Worm (Caenorhabditis elegans) whole organism, L4 larva: ENCODE measurements around the gene vps-53.
A peak's percentile ranks its signal among the peaks of the same experiment; 100 is the strongest.

ENCODE experiments used
- F10B5.3 ChIP-seq: sonication (generic microtip); optimal IDR thresholded peaks from 2 replicates; lab custom pipeline; 2016; ENCODE audit warnings: mild to moderate bottlenecking, missing genetic modification characterization, missing compliant biosample characterization
- F37D6.2 ChIP-seq: sonication (generic microtip); optimal IDR thresholded peaks from 2 replicates; lab custom pipeline; 2016; ENCODE audit warnings: mild to moderate bottlenecking, missing genetic modification characterization, missing compliant biosample characterization
- T20F7.1 ChIP-seq: fragments of 200-800 bp; sonication (Bioruptor generic); optimal IDR thresholded peaks from 2 replicates; lab custom pipeline; 2018; ENCODE audit warnings: mild to moderate bottlenecking, missing genetic modification characterization, missing compliant biosample characterization
- Y5F2A.4 ChIP-seq: fragments of 200-800 bp; sonication (Bioruptor generic); optimal IDR thresholded peaks from 2 replicates; lab custom pipeline; 2018; ENCODE audit warnings: mild to moderate bottlenecking, missing genetic modification characterization, missing compliant biosample characterization
- ZK337.2 ChIP-seq: fragments of 200-800 bp; sonication (Bioruptor generic); IDR thresholded peaks from 2 replicates; pipeline ENCODE4 v1.3.6; 2022; ENCODE audit warnings: missing genetic modification reagents, missing genetic modification characterization, missing compliant biosample characterization
- ZK546.5 ChIP-seq, 2 experiments: sonication (generic microtip); optimal IDR thresholded peaks; 2 replicates each; lab custom pipeline; 2017; ENCODE audit warnings: missing biosample characterization in 2 of 2, missing genetic modification characterization in 2 of 2
- aly-2 ChIP-seq: sonication (generic microtip); optimal IDR thresholded peaks from 2 replicates; lab custom pipeline; 2018; ENCODE audit warnings: missing biosample characterization, missing genetic modification characterization
- arid-1 ChIP-seq: fragments of 200-800 bp; sonication (Bioruptor generic); conservative IDR thresholded peaks from 2 replicates; pipeline ENCODE4 v1.3.6; 2022; ENCODE audit warnings: missing genetic modification reagents, missing genetic modification characterization, missing compliant biosample characterization
- attf-4 ChIP-seq: sonication (generic microtip); optimal IDR thresholded peaks from 3 replicates; lab custom pipeline; 2017; ENCODE audit warnings: missing biosample characterization, missing genetic modification characterization
- ceh-20 ChIP-seq: fragments of 200-800 bp; sonication (Bioruptor generic); IDR thresholded peaks from 2 replicates; pipeline ENCODE4 v1.3.6; 2022; ENCODE audit warnings: missing genetic modification reagents, missing genetic modification characterization, missing compliant biosample characterization
- ceh-44 ChIP-seq: fragments of 200-800 bp; sonication (Bioruptor generic); IDR thresholded peaks from 2 replicates; pipeline ENCODE4 v1.3.6; 2022; ENCODE audit warnings: missing genetic modification reagents, missing genetic modification characterization, missing compliant biosample characterization
- ces-1 ChIP-seq: fragments of 150-350 bp; sonication (generic microtip); optimal IDR thresholded peaks from 4 replicates; lab custom pipeline; 2014; ENCODE audit warnings: missing biosample characterization, missing genetic modification reagents, missing genetic modification characterization
- daf-16 ChIP-seq, 3 experiments: sonication (generic microtip); optimal IDR thresholded peaks; 2 replicates each; lab custom pipeline; 2016 to 2017; ENCODE audit warnings: missing genetic modification characterization in 3 of 3, missing genetic modification reagents in 3 of 3, mild to moderate bottlenecking in 2 of 3, missing compliant biosample characterization in 2 of 3, missing biosample characterization in 1 of 3, moderate library complexity in 1 of 3
- dmd-6 ChIP-seq: fragments of 200-800 bp; sonication (Bioruptor generic); IDR thresholded peaks from 2 replicates; pipeline ENCODE4 v1.3.6; 2022; ENCODE audit warnings: missing genetic modification reagents, missing genetic modification characterization, missing compliant biosample characterization
- duxl-1 ChIP-seq: sonication (generic microtip); optimal IDR thresholded peaks from 2 replicates; lab custom pipeline; 2016; ENCODE audit warnings: mild to moderate bottlenecking, missing genetic modification characterization, moderate library complexity, missing compliant biosample characterization; ENCODE audit not compliant: poor library complexity
- dve-1 ChIP-seq: sonication (generic microtip); optimal IDR thresholded peaks from 2 replicates; lab custom pipeline; 2017; ENCODE audit warnings: antibody characterized with exemption, mild to moderate bottlenecking, missing genetic modification characterization, missing compliant biosample characterization; ENCODE audit not compliant: insufficient read depth
- egl-27 ChIP-seq: sonication (generic microtip); optimal IDR thresholded peaks from 3 replicates; lab custom pipeline; 2017; ENCODE audit warnings: missing biosample characterization, missing genetic modification reagents, missing genetic modification characterization
- egl-43 ChIP-seq: fragments of 200-800 bp; sonication (Bioruptor generic); IDR thresholded peaks from 2 replicates; pipeline ENCODE4 v1.3.6; 2022; ENCODE audit warnings: missing genetic modification reagents, missing genetic modification characterization, missing compliant biosample characterization
- gei-8 ChIP-seq: fragments of 200-800 bp; sonication (Bioruptor generic); optimal IDR thresholded peaks from 2 replicates; lab custom pipeline; 2018; ENCODE audit warnings: mild to moderate bottlenecking, missing genetic modification characterization, missing compliant biosample characterization
- hif-1 ChIP-seq, 2 experiments: sonication (generic microtip); optimal IDR thresholded peaks; 2 replicates each; lab custom pipeline; 2016 to 2017; ENCODE audit warnings: missing compliant biosample characterization in 2 of 2, missing genetic modification characterization in 2 of 2, missing genetic modification reagents in 2 of 2, missing genotype in 2 of 2, mild to moderate bottlenecking in 1 of 2
- hlh-11 ChIP-seq: fragments of 200-800 bp; sonication (Bioruptor generic); optimal IDR thresholded peaks from 2 replicates; lab custom pipeline; 2018; ENCODE audit warnings: mild to moderate bottlenecking, missing genetic modification characterization, missing compliant biosample characterization
- hlh-30 ChIP-seq: sonication (generic microtip); optimal IDR thresholded peaks from 2 replicates; lab custom pipeline; 2017; ENCODE audit warnings: antibody characterized with exemption, mild to moderate bottlenecking, missing genetic modification characterization, missing compliant biosample characterization; ENCODE audit not compliant: insufficient read depth
- lim-7 ChIP-seq: fragments of 200-800 bp; sonication (Bioruptor generic); IDR thresholded peaks from 2 replicates; pipeline ENCODE4 v1.3.6; 2022; ENCODE audit warnings: missing genetic modification characterization, missing compliant biosample characterization
- lin-13 ChIP-seq: fragments of 150-350 bp; optimal IDR thresholded peaks from 2 replicates; lab custom pipeline; 2014; ENCODE audit warnings: missing biosample characterization, missing genetic modification reagents, missing genetic modification characterization
- lin-15B ChIP-seq: fragments of 150-350 bp; sonication (generic microtip); optimal IDR thresholded peaks from 3 replicates; lab custom pipeline; 2014; ENCODE audit warnings: missing biosample characterization, missing genetic modification characterization
- lin-39 ChIP-seq: fragments of 150-350 bp; optimal IDR thresholded peaks from 2 replicates; lab custom pipeline; 2014; ENCODE audit warnings: missing biosample characterization, missing genetic modification reagents, missing genetic modification characterization
- madf-9 ChIP-seq: fragments of 200-800 bp; sonication (Bioruptor generic); conservative IDR thresholded peaks from 2 replicates; pipeline ENCODE4 v1.3.6; 2022; ENCODE audit warnings: missing genetic modification reagents, missing genetic modification characterization, missing compliant biosample characterization
- mdl-1 ChIP-seq, 2 experiments: fragments of 150-350 bp in 1 of 2; sonication (generic microtip) in 1 of 2; optimal IDR thresholded peaks; 2 replicates each; lab custom pipeline; 2014 to 2017; ENCODE audit warnings: missing biosample characterization in 2 of 2, missing genetic modification characterization in 2 of 2
- mep-1 ChIP-seq: fragments of 150-350 bp; sonication (generic microtip); optimal IDR thresholded peaks from 3 replicates; lab custom pipeline; 2014; ENCODE audit warnings: missing biosample characterization, missing genetic modification characterization
- mes-2 ChIP-seq: sonication (generic microtip); optimal IDR thresholded peaks from 2 replicates; lab custom pipeline; 2016; ENCODE audit warnings: missing genotype, mild to moderate bottlenecking, missing genetic modification characterization, missing compliant biosample characterization; ENCODE audit not compliant: poor library complexity, severe bottlenecking
- nhr-237 ChIP-seq: sonication (generic microtip); optimal IDR thresholded peaks from 2 replicates; lab custom pipeline; 2017; ENCODE audit warnings: missing biosample characterization, missing genetic modification characterization
- nhr-28 ChIP-seq: fragments of 150-350 bp; optimal IDR thresholded peaks from 2 replicates; lab custom pipeline; 2014; ENCODE audit warnings: missing biosample characterization, missing genetic modification characterization
- nhr-42 ChIP-seq: fragments of 200-800 bp; sonication (Bioruptor generic); IDR thresholded peaks from 2 replicates; pipeline ENCODE4 v1.3.6; 2022; ENCODE audit warnings: missing genetic modification characterization, missing compliant biosample characterization
- nhr-6 ChIP-seq: fragments of 150-350 bp; optimal IDR thresholded peaks from 2 replicates; lab custom pipeline; 2014; ENCODE audit warnings: missing biosample characterization, missing genetic modification characterization
- nhr-77 ChIP-seq: fragments of 150-350 bp; optimal IDR thresholded peaks from 2 replicates; lab custom pipeline; 2014; ENCODE audit warnings: missing biosample characterization, missing genetic modification characterization
- pha-4 ChIP-seq, 2 experiments: fragments of 150-350 bp in 1 of 2; fragments of 200-800 bp in 1 of 2; sonication (Bioruptor generic) in 1 of 2; IDR thresholded peaks in 1 of 2; optimal IDR thresholded peaks in 1 of 2; 2 replicates each; pipeline versions ENCODE4 v1.3.6 to Lab custom; 2014 to 2022; ENCODE audit warnings: missing genetic modification characterization in 2 of 2, missing genetic modification reagents in 2 of 2, missing biosample characterization in 1 of 2, missing compliant biosample characterization in 1 of 2
- php-3 ChIP-seq: fragments of 200-800 bp; sonication (Bioruptor generic); IDR thresholded peaks from 2 replicates; pipeline ENCODE4 v1.3.6; 2022; ENCODE audit warnings: missing genetic modification reagents, missing genetic modification characterization, missing compliant biosample characterization
- saeg-2 ChIP-seq: fragments of 200-800 bp; sonication (Bioruptor generic); IDR thresholded peaks from 2 replicates; pipeline ENCODE4 v1.3.6; 2022; ENCODE audit warnings: missing genetic modification reagents, missing genetic modification characterization, missing compliant biosample characterization
- sdz-12 ChIP-seq: fragments of 200-800 bp; sonication (Bioruptor generic); optimal IDR thresholded peaks from 2 replicates; lab custom pipeline; 2018; ENCODE audit warnings: mild to moderate bottlenecking, missing genetic modification characterization, missing compliant biosample characterization
- snpc-4 ChIP-seq: fragments of 150-350 bp; optimal IDR thresholded peaks from 2 replicates; lab custom pipeline; 2014; ENCODE audit warnings: missing biosample characterization, missing genetic modification characterization
- spr-3 ChIP-seq: fragments of 200-800 bp; sonication (Bioruptor generic); optimal IDR thresholded peaks from 2 replicates; lab custom pipeline; 2018; ENCODE audit warnings: mild to moderate bottlenecking, missing genetic modification characterization, missing compliant biosample characterization
- tag-97 ChIP-seq: fragments of 200-800 bp; sonication (Bioruptor generic); IDR thresholded peaks from 2 replicates; pipeline ENCODE4 v1.3.6; 2022; ENCODE audit warnings: missing genetic modification characterization, missing compliant biosample characterization
- vab-7 ChIP-seq: fragments of 200-800 bp; sonication (Bioruptor generic); IDR thresholded peaks from 2 replicates; pipeline ENCODE4 v1.3.6; 2022; ENCODE audit warnings: missing genetic modification reagents, missing genetic modification characterization, missing compliant biosample characterization
- zfp-3 ChIP-seq: fragments of 200-800 bp; sonication (Bioruptor generic); conservative IDR thresholded peaks from 2 replicates; pipeline ENCODE4 v1.3.6; 2022; ENCODE audit warnings: missing genetic modification reagents, missing genetic modification characterization, missing compliant biosample characterization
- zip-11 ChIP-seq: fragments of 200-800 bp; sonication (Bioruptor generic); IDR thresholded peaks from 2 replicates; pipeline ENCODE4 v1.3.6; 2022; ENCODE audit warnings: missing genetic modification characterization, missing compliant biosample characterization
- zip-2 ChIP-seq: fragments of 150-350 bp; optimal IDR thresholded peaks from 2 replicates; lab custom pipeline; 2014; ENCODE audit warnings: missing biosample characterization, missing genetic modification characterization
- ztf-11 ChIP-seq: fragments of 150-350 bp; optimal IDR thresholded peaks from 2 replicates; lab custom pipeline; 2014; ENCODE audit warnings: missing biosample characterization, missing genetic modification characterization
- ztf-7 ChIP-seq: fragments of 150-350 bp; optimal IDR thresholded peaks from 2 replicates; lab custom pipeline; 2014; ENCODE audit warnings: missing biosample characterization, missing genetic modification characterization

vps-53 gene

ce11 chrIII:9786776-9787175 lies 29.5 kb upstream of the vps-53 start (continued):
- no peak for TF ChIP-seq ZK546.5 (tag; optimal IDR thresholded peaks at IDR 0.05; lab: Kevin White, UChicago)
- peak; percentile 5 for TF ChIP-seq T20F7.1 (GFP tag; lab: Kevin White, UChicago)
- TF ChIP-seq snpc-4 (tag; lab: Kevin White, UChicago) = no peak

- TF ChIP-seq dmd-6 (GFP tag; lab: Robert Waterston, UW) (no peak), ces-1 (GFP tag; lab: Kevin White, UChicago) (no peak), lim-7 (no peak), lin-39 (tag; lab: Kevin White, UChicago) (no peak), nhr-42 (GFP tag; lab: Robert Waterston, UW) (no peak), daf-16 (GFP tag; optimal IDR thresholded peaks at IDR 0.05; lab: Kevin White, UChicago) (peak in 1 of 2 experiments; percentile 62), daf-16 (tag; optimal IDR thresholded peaks at IDR 0.05; lab: Kevin White, UChicago) (peak; percentile 61), mdl-1 (tag; optimal IDR thresholded peaks at IDR 0.05; lab: Kevin White, UChicago) (no peak), sdz-12 (GFP tag; lab: Kevin White, UChicago) (peak; percentile 76), pha-4 (GFP tag; IDR thresholded peaks at IDR 0.05; lab: Robert Waterston, UW) (0 out of 2 replicates have a peak, but pooled peaks have one; percentile 4), pha-4 (tag; optimal IDR thresholded peaks at IDR 0.05; lab: Kevin White, UChicago) (no peak), gei-8 (GFP tag; lab: Kevin White, UChicago) (no peak), nhr-237 (no peak), mep-1 (tag; lab: Kevin White, UChicago) (peak; percentile 65), F10B5.3 (tag; lab: Kevin White, UChicago) (no peak), lin-13 (GFP tag; lab: Kevin White, UChicago) (no peak), hif-1 (tag; optimal IDR thresholded peaks at IDR 0.05; lab: Kevin White, UChicago) (no peak), nhr-28 (tag; lab: Kevin White, UChicago) (no peak), dve-1 (peak; percentile 78), hlh-11 (tag; lab: Kevin White, UChicago) (no peak), egl-27 (tag; lab: Kevin White, UChicago) (no peak), nhr-6 (tag; lab: Kevin White, UChicago) (no peak), nhr-77 (no peak), zip-11 (GFP tag; lab: Robert Waterston, UW) (no peak), ZK337.2 (GFP tag; lab: Robert Waterston, UW) (no peak), lin-15B (tag; lab: Kevin White, UChicago) (no peak), zfp-3 (GFP tag; lab: Robert Waterston, UW) (peak; percentile 83), ztf-7 (tag; lab: Kevin White, UChicago) (no peak), ceh-44 (GFP tag; lab: Robert Waterston, UW) (no peak), F37D6.2 (tag; lab: Kevin White, UChicago) (no peak), ztf-11 (tag; lab: Kevin White, UChicago) (no peak), Y5F2A.4 (GFP tag; lab: Kevin White, UChicago) (no peak), egl-43 (GFP tag; lab: Robert Waterston, UW) (no peak), madf-9 (no peak), zip-2 (tag; lab: Kevin White, UChicago) (no peak), php-3 (GFP tag; lab: Robert Waterston, UW) (no peak), tag-97 (GFP tag; lab: Robert Waterston, UW) (no peak), aly-2 (tag; lab: Kevin White, UChicago) (no peak), spr-3 (GFP tag; lab: Kevin White, UChicago) (peak; percentile 40), attf-4 (tag; lab: Kevin White, UChicago) (no peak), arid-1 (GFP tag; lab: Robert Waterston, UW) (no peak), saeg-2 (GFP tag; lab: Robert Waterston, UW) (no peak), vab-7 (GFP tag; lab: Robert Waterston, UW) (no peak), hlh-30 (no peak), ceh-20 (GFP tag; lab: Robert Waterston, UW) (no peak), mes-2 (tag; lab: Kevin White, UChicago) (no peak), duxl-1 (tag; lab: Kevin White, UChicago) (peak; percentile 46)
Measured at ce11 chrIII:9783133-9783590, 25.8 kb upstream of the vps-53 start.
